Worm (Caenorhabditis elegans) whole organism, young adult: Measurements from ENCODE around the gene rme-1.
A peak's percentile ranks its signal among the peaks of the same experiment; 100 is the strongest.

ENCODE experiments used
- B0261.1 ChIP-seq: sonication (generic microtip); optimal IDR thresholded peaks from 2 replicates; lab custom pipeline; 2016; ENCODE audit warnings: mild to moderate bottlenecking, missing genetic modification characterization, moderate library complexity, missing compliant biosample characterization
- C06A6.2 ChIP-seq: fragments of 200-800 bp; sonication (Bioruptor generic); conservative IDR thresholded peaks from 2 replicates; pipeline ENCODE4 v1.3.6; 2022; ENCODE audit warnings: missing genetic modification characterization, missing compliant biosample characterization
- C17E4.6 ChIP-seq: fragments of 200-800 bp; sonication (Bioruptor generic); IDR thresholded peaks from 2 replicates; pipeline ENCODE4 v1.3.6; 2022; ENCODE audit warnings: missing genetic modification reagents, missing genetic modification characterization, missing compliant biosample characterization
- D2030.7 ChIP-seq: fragments of 200-800 bp; sonication (Bioruptor generic); IDR thresholded peaks from 2 replicates; pipeline ENCODE4 v1.3.6; 2022; ENCODE audit warnings: missing genetic modification reagents, missing genetic modification characterization, missing compliant biosample characterization
- F22D6.2 ChIP-seq: sonication (generic microtip); optimal IDR thresholded peaks from 2 replicates; lab custom pipeline; 2016; ENCODE audit warnings: mild to moderate bottlenecking, missing genetic modification characterization, missing compliant biosample characterization
- F57A8.1 ChIP-seq: fragments of 200-800 bp; sonication (Bioruptor generic); optimal IDR thresholded peaks from 2 replicates; lab custom pipeline; 2018; ENCODE audit warnings: mild to moderate bottlenecking, missing genetic modification characterization, moderate library complexity, missing compliant biosample characterization
- K11D2.4 ChIP-seq: fragments of 200-800 bp; sonication (Bioruptor generic); IDR thresholded peaks from 2 replicates; pipeline ENCODE4 v1.3.6; 2022; ENCODE audit warnings: missing genetic modification reagents, missing genetic modification characterization, missing compliant biosample characterization
- K12H6.12 ChIP-seq: fragments of 200-800 bp; sonication (Bioruptor generic); optimal IDR thresholded peaks from 2 replicates; lab custom pipeline; 2018; ENCODE audit warnings: mild to moderate bottlenecking, missing genetic modification characterization, missing compliant biosample characterization
- T07F8.4 ChIP-seq: sonication (generic microtip); optimal IDR thresholded peaks from 2 replicates; lab custom pipeline; 2016; ENCODE audit warnings: mild to moderate bottlenecking, missing genetic modification characterization, moderate library complexity, missing compliant biosample characterization
- Y53F4B.3 ChIP-seq: fragments of 200-800 bp; sonication (Bioruptor generic); IDR thresholded peaks from 2 replicates; pipeline ENCODE4 v1.3.6; 2022; ENCODE audit warnings: missing genetic modification reagents, missing genetic modification characterization, missing compliant biosample characterization
- Y79H2A.3 ChIP-seq: fragments of 200-800 bp; sonication (Bioruptor generic); conservative IDR thresholded peaks from 2 replicates; pipeline ENCODE4 v1.3.6; 2022; ENCODE audit warnings: missing genetic modification reagents, missing genetic modification characterization, missing compliant biosample characterization
- attf-5 ChIP-seq: fragments of 200-800 bp; sonication (Bioruptor generic); optimal IDR thresholded peaks from 2 replicates; lab custom pipeline; 2018; ENCODE audit warnings: mild to moderate bottlenecking, missing genetic modification characterization, missing compliant biosample characterization
- attf-6 ChIP-seq: fragments of 200-800 bp; sonication (Bioruptor generic); IDR thresholded peaks from 2 replicates; pipeline ENCODE4 v1.3.6; 2022; ENCODE audit warnings: missing genetic modification reagents, missing genetic modification characterization, missing compliant biosample characterization
- bed-1 ChIP-seq: fragments of 200-800 bp; sonication (Bioruptor generic); IDR thresholded peaks from 2 replicates; pipeline ENCODE4 v1.3.6; 2022; ENCODE audit warnings: missing genetic modification reagents, missing genetic modification characterization, missing compliant biosample characterization
- bed-2 ChIP-seq: fragments of 200-800 bp; sonication (Bioruptor generic); IDR thresholded peaks from 2 replicates; pipeline ENCODE4 v1.3.6; 2022; ENCODE audit warnings: missing genetic modification reagents, missing genetic modification characterization, missing compliant biosample characterization
- cebp-1 ChIP-seq, 2 experiments: fragments of 200-800 bp in 1 of 2; sonication (Bioruptor generic) in 1 of 2; sonication (generic microtip) in 1 of 2; IDR thresholded peaks in 1 of 2; optimal IDR thresholded peaks in 1 of 2; 2 replicates each; pipeline versions ENCODE4 v1.3.6 to Lab custom; 2017 to 2022; ENCODE audit warnings: missing compliant biosample characterization in 2 of 2, missing genetic modification characterization in 2 of 2, mild to moderate bottlenecking in 1 of 2, missing genetic modification reagents in 1 of 2, moderate library complexity in 1 of 2
- ceh-100 ChIP-seq: fragments of 200-800 bp; sonication (Bioruptor generic); IDR thresholded peaks from 2 replicates; pipeline ENCODE4 v1.3.6; 2022; ENCODE audit warnings: missing genetic modification reagents, missing genetic modification characterization, missing compliant biosample characterization
- ceh-79 ChIP-seq: sonication (generic microtip); optimal IDR thresholded peaks from 2 replicates; lab custom pipeline; 2017; ENCODE audit warnings: mild to moderate bottlenecking, missing genetic modification characterization, missing compliant biosample characterization
- chd-7 ChIP-seq: sonication (generic microtip); optimal IDR thresholded peaks from 2 replicates; lab custom pipeline; 2016; ENCODE audit warnings: mild to moderate bottlenecking, missing genetic modification characterization, moderate library complexity, missing compliant biosample characterization
- die-1 ChIP-seq: sonication (generic microtip); optimal IDR thresholded peaks from 2 replicates; lab custom pipeline; 2016; ENCODE audit warnings: missing genotype, mild to moderate bottlenecking, missing genetic modification characterization, missing compliant biosample characterization
- egrh-3 ChIP-seq: fragments of 200-800 bp; sonication (Bioruptor generic); IDR thresholded peaks from 2 replicates; pipeline ENCODE4 v1.3.6; 2022; ENCODE audit warnings: missing genetic modification reagents, missing genetic modification characterization, missing compliant biosample characterization
- hmg-20 ChIP-seq: fragments of 200-800 bp; sonication (Bioruptor generic); IDR thresholded peaks from 2 replicates; pipeline ENCODE4 v1.3.6; 2022; ENCODE audit warnings: missing genetic modification reagents, missing genetic modification characterization, missing compliant biosample characterization
- lin-40 ChIP-seq: sonication (generic microtip); optimal IDR thresholded peaks from 2 replicates; lab custom pipeline; 2016; ENCODE audit warnings: missing genetic modification characterization, mild to moderate bottlenecking, missing compliant biosample characterization, missing genotype, missing genetic modification reagents
- lsl-1 ChIP-seq: fragments of 200-800 bp; sonication (Bioruptor generic); optimal IDR thresholded peaks from 2 replicates; lab custom pipeline; 2018; ENCODE audit warnings: mild to moderate bottlenecking, missing genetic modification characterization, moderate library complexity, missing compliant biosample characterization
- lsy-27 ChIP-seq: sonication (generic microtip); optimal IDR thresholded peaks from 2 replicates; lab custom pipeline; 2017; ENCODE audit warnings: missing genetic modification characterization, mild to moderate bottlenecking, missing compliant biosample characterization, antibody characterized with exemption, missing genotype, borderline replicate concordance; ENCODE audit not compliant: insufficient read depth
- madf-10 ChIP-seq: sonication (generic microtip); optimal IDR thresholded peaks from 2 replicates; lab custom pipeline; 2016; ENCODE audit warnings: mild to moderate bottlenecking, missing genetic modification characterization, missing compliant biosample characterization
- madf-3 ChIP-seq: fragments of 200-800 bp; sonication (Bioruptor generic); IDR thresholded peaks from 2 replicates; pipeline ENCODE4 v1.3.6; 2022; ENCODE audit warnings: missing genetic modification reagents, missing genetic modification characterization, missing compliant biosample characterization
- madf-6 ChIP-seq: fragments of 200-800 bp; sonication (Bioruptor generic); IDR thresholded peaks from 2 replicates; pipeline ENCODE4 v1.3.6; 2022; ENCODE audit warnings: missing genetic modification reagents, missing genetic modification characterization, missing compliant biosample characterization
- mes-4 ChIP-seq: sonication (generic microtip); optimal IDR thresholded peaks from 2 replicates; lab custom pipeline; 2016; ENCODE audit warnings: missing genotype, missing genetic modification characterization, missing compliant biosample characterization
- nfya-1 ChIP-seq: sonication (generic microtip); optimal IDR thresholded peaks from 2 replicates; lab custom pipeline; 2017; ENCODE audit warnings: antibody characterized with exemption, missing compliant biosample characterization, missing genetic modification characterization, borderline replicate concordance; ENCODE audit not compliant: insufficient read depth
- nhr-120 ChIP-seq: fragments of 200-800 bp; sonication (Bioruptor generic); IDR thresholded peaks from 2 replicates; pipeline ENCODE4 v1.3.6; 2022; ENCODE audit warnings: missing genetic modification characterization, missing compliant biosample characterization
- nhr-80 ChIP-seq: sonication (generic microtip); optimal IDR thresholded peaks from 2 replicates; lab custom pipeline; 2016; ENCODE audit warnings: missing genetic modification characterization, missing compliant biosample characterization
- rcor-1 ChIP-seq: fragments of 200-800 bp; sonication (Bioruptor generic); IDR thresholded peaks from 2 replicates; pipeline ENCODE4 v1.3.6; 2022; ENCODE audit warnings: missing genetic modification reagents, missing genetic modification characterization, missing compliant biosample characterization
- repo-1 ChIP-seq: sonication (generic microtip); optimal IDR thresholded peaks from 2 replicates; lab custom pipeline; 2017; ENCODE audit warnings: mild to moderate bottlenecking, missing genetic modification characterization, missing compliant biosample characterization
- sdz-38 ChIP-seq: sonication (generic microtip); optimal IDR thresholded peaks from 2 replicates; lab custom pipeline; 2016; ENCODE audit warnings: missing genotype, missing genetic modification characterization, missing compliant biosample characterization
- snpc-1.3 ChIP-seq: sonication (generic microtip); optimal IDR thresholded peaks from 2 replicates; lab custom pipeline; 2017; ENCODE audit warnings: missing genetic modification characterization, mild to moderate bottlenecking, missing compliant biosample characterization, antibody characterized with exemption, moderate library complexity, missing genotype, missing genetic modification reagents; ENCODE audit not compliant: insufficient read depth
- snpc-4 ChIP-seq, 5 experiments: fragments of 150-350 bp in 1 of 5; sonication (generic microtip) in 4 of 5; optimal IDR thresholded peaks; 2 replicates each; lab custom pipeline; 2014 to 2018; ENCODE audit warnings: missing genetic modification characterization in 5 of 5, missing biosample characterization in 3 of 5, antibody characterized with exemption in 2 of 5, mild to moderate bottlenecking in 2 of 5, missing compliant biosample characterization in 2 of 5, missing genotype in 2 of 5, moderate library complexity in 2 of 5, missing genetic modification reagents in 1 of 5
- somi-1 ChIP-seq: fragments of 200-800 bp; sonication (Bioruptor generic); optimal IDR thresholded peaks from 2 replicates; lab custom pipeline; 2018; ENCODE audit warnings: mild to moderate bottlenecking, missing genetic modification characterization, missing compliant biosample characterization
- sptf-2 ChIP-seq: fragments of 200-800 bp; sonication (Bioruptor generic); optimal IDR thresholded peaks from 2 replicates; lab custom pipeline; 2018; ENCODE audit warnings: mild to moderate bottlenecking, missing genetic modification characterization, missing compliant biosample characterization
- tbp1 ChIP-seq: fragments of 200-800 bp; sonication (Bioruptor generic); optimal IDR thresholded peaks from 2 replicates; lab custom pipeline; 2018; ENCODE audit warnings: mild to moderate bottlenecking, missing genetic modification characterization, missing compliant biosample characterization
- tbx-9 ChIP-seq: sonication (generic microtip); optimal IDR thresholded peaks from 2 replicates; lab custom pipeline; 2016; ENCODE audit warnings: borderline replicate concordance, missing genetic modification characterization, inconsistent platforms, missing compliant biosample characterization
- tlf-1 ChIP-seq: fragments of 200-800 bp; sonication (Bioruptor generic); optimal IDR thresholded peaks from 2 replicates; lab custom pipeline; 2018; ENCODE audit warnings: mild to moderate bottlenecking, missing genetic modification characterization, missing compliant biosample characterization
- unc-62 ChIP-seq: fragments of 150-350 bp; optimal IDR thresholded peaks from 2 replicates; lab custom pipeline; 2014; ENCODE audit warnings: missing biosample characterization, missing genetic modification reagents, missing genetic modification characterization
- xnd-1 ChIP-seq: sonication (generic microtip); optimal IDR thresholded peaks from 2 replicates; lab custom pipeline; 2016; ENCODE audit warnings: missing genotype, missing genetic modification reagents, missing genetic modification characterization, missing compliant biosample characterization
- zfh-2 ChIP-seq: fragments of 200-800 bp; sonication (Bioruptor generic); conservative IDR thresholded peaks from 2 replicates; pipeline ENCODE4 v1.3.6; 2022; ENCODE audit warnings: missing genetic modification reagents, missing genetic modification characterization, missing compliant biosample characterization
- ztf-22 ChIP-seq: fragments of 200-800 bp; sonication (Bioruptor generic); optimal IDR thresholded peaks from 2 replicates; lab custom pipeline; 2018; ENCODE audit warnings: mild to moderate bottlenecking, missing genetic modification characterization, moderate library complexity, missing compliant biosample characterization
- ztf-26 ChIP-seq: sonication (generic microtip); optimal IDR thresholded peaks from 2 replicates; lab custom pipeline; 2017; ENCODE audit warnings: missing genetic modification characterization, missing compliant biosample characterization
- ztf-6 ChIP-seq: fragments of 200-800 bp; sonication (Bioruptor generic); IDR thresholded peaks from 2 replicates; pipeline ENCODE4 v1.3.6; 2022; ENCODE audit warnings: missing genetic modification reagents, missing genetic modification characterization, missing compliant biosample characterization

rme-1 gene

DNA sequence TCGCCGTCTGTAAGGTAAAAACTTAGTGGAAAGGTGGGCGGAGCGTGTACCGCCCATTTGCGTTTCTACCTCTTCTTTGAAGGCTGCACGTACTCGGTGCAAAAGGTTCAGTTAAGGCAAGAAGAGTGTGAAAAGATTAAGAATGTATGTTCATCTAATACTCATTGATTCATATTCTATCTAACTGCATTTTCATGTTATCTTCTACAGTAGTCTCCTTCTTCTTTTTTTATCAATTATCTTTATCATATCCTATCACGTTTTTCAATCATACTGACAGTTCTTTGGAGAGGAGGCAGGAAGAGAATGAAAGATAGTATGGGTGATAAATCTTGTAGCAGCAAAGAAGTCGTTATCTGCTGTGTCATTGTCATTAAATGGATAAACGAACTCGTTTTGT, 38.7 kb downstream of the rme-1 start:
- TF ChIP-seq K12H6.12 (no peak), F57A8.1 (no peak), chd-7 (tag; lab: Kevin White, UChicago) (no peak), tlf-1 (GFP tag; lab: Kevin White, UChicago) (no peak), Y53F4B.3 (GFP tag; lab: Robert Waterston, UW) (no peak), sdz-38 (tag; lab: Kevin White, UChicago) (no peak), egrh-3 (GFP tag; lab: Robert Waterston, UW) (no peak), madf-3 (GFP tag; lab: Robert Waterston, UW) (no peak), lsl-1 (GFP tag; lab: Kevin White, UChicago) (no peak), madf-10 (tag; lab: Kevin White, UChicago) (no peak), madf-6 (no peak), nhr-120 (no peak), attf-5 (GFP tag; lab: Kevin White, UChicago) (peak; percentile 18), C17E4.6 (no peak), snpc-4 (GFP tag; optimal IDR thresholded peaks at IDR 0.05; lab: Kevin White, UChicago) (no peak), snpc-4 (tag; optimal IDR thresholded peaks at IDR 0.05; lab: Kevin White, UChicago) (no peak), nfya-1 (no peak), unc-62 (GFP tag; lab: Kevin White, UChicago) (no peak), cebp-1 (GFP tag; IDR thresholded peaks at IDR 0.05; lab: Robert Waterston, UW) (no peak), cebp-1 (tag; optimal IDR thresholded peaks at IDR 0.05; lab: Kevin White, UChicago) (peak; percentile 5), hmg-20 (GFP tag; lab: Robert Waterston, UW) (no peak), mes-4 (tag; lab: Kevin White, UChicago) (no peak), tbx-9 (tag; lab: Kevin White, UChicago) (no peak), Y79H2A.3 (GFP tag; lab: Robert Waterston, UW) (no peak), tbp1 (GFP tag; lab: Kevin White, UChicago) (peak; percentile 7), B0261.1 (no peak), somi-1 (peak; percentile 81), ztf-26 (tag; lab: Kevin White, UChicago) (peak; percentile 48), bed-2 (GFP tag; lab: Robert Waterston, UW) (no peak), D2030.7 (GFP tag; lab: Robert Waterston, UW) (no peak), ceh-79 (tag; lab: Kevin White, UChicago) (no peak), repo-1 (tag; lab: Kevin White, UChicago) (no peak), xnd-1 (tag; lab: Kevin White, UChicago) (no peak), zfh-2 (no peak), snpc-1.3 (tag; lab: Kevin White, UChicago) (no peak), lsy-27 (tag; lab: Kevin White, UChicago) (no peak), ztf-22 (GFP tag; lab: Kevin White, UChicago) (peak; percentile 55), rcor-1 (GFP tag; lab: Robert Waterston, UW) (0 out of 2 replicates have a peak, but pooled peaks have one; percentile 11), lin-40 (peak; percentile 60), die-1 (peak; percentile 12), sptf-2 (GFP tag; lab: Kevin White, UChicago) (no peak), F22D6.2 (peak; percentile 22), ztf-6 (no peak), ceh-100 (GFP tag; lab: Robert Waterston, UW) (no peak), attf-6 (GFP tag; lab: Robert Waterston, UW) (no peak), T07F8.4 (no peak), C06A6.2 (GFP tag; lab: Robert Waterston, UW) (0 out of 2 replicates have a peak, but pooled peaks have one; percentile 41), nhr-80 (tag; lab: Kevin White, UChicago) (peak; percentile 60), K11D2.4 (0 out of 2 replicates have a peak, but pooled peaks have one; percentile 44), bed-1 (GFP tag; lab: Robert Waterston, UW) (no peak)
